Fruit fly (Drosophila melanogaster) whole organism, embryonic: ENCODE data around the gene CG43055.
A peak's percentile ranks its signal among the peaks of the same experiment; 100 is the strongest.

ENCODE experiments used
- Bgb ChIP-seq: fragments of 200-800 bp; sonication (Bioruptor generic); IDR thresholded peaks from 2 replicates; pipeline ENCODE4 v1.3.6; 2022; ENCODE audit warnings: missing biosample characterization, missing genetic modification characterization; ENCODE audit not compliant: partially characterized antibody
- CG1024 ChIP-seq: fragments of 200-800 bp; sonication (Bioruptor generic); IDR thresholded peaks from 2 replicates; pipeline ENCODE4 v1.3.6; 2022; ENCODE audit warnings: missing biosample characterization, missing genetic modification characterization
- CG10654 ChIP-seq: fragments of 200-800 bp; sonication (Bioruptor generic); optimal IDR thresholded peaks from 2 replicates; lab custom pipeline; 2016; ENCODE audit warnings: missing biosample characterization, missing genetic modification characterization
- CG12155 ChIP-seq: fragments of 200-800 bp; sonication (Bioruptor generic); optimal IDR thresholded peaks from 3 replicates; lab custom pipeline; 2016; ENCODE audit warnings: missing biosample characterization, missing genetic modification characterization
- CG13287 ChIP-seq: fragments of 200-800 bp; sonication (Bioruptor generic); IDR thresholded peaks from 2 replicates; pipeline ENCODE4 v1.3.6; 2022; ENCODE audit warnings: missing biosample characterization, missing genetic modification characterization; ENCODE audit not compliant: partially characterized antibody
- CG15514 ChIP-seq: fragments of 200-800 bp; sonication (Bioruptor generic); optimal IDR thresholded peaks from 3 replicates; lab custom pipeline; 2017; ENCODE audit warnings: missing biosample characterization, missing genetic modification characterization, mild to moderate bottlenecking, moderate library complexity, missing genetic modification reagents
- CG15601 ChIP-seq: fragments of 200-800 bp; sonication (Bioruptor generic); optimal IDR thresholded peaks from 3 replicates; lab custom pipeline; 2019; ENCODE audit warnings: missing biosample characterization, mild to moderate bottlenecking, missing genetic modification characterization, moderate library complexity
- CG1603 ChIP-seq: fragments of 200-800 bp; sonication (Bioruptor generic); optimal IDR thresholded peaks from 2 replicates; lab custom pipeline; 2019; ENCODE audit warnings: missing biosample characterization, mild to moderate bottlenecking, missing genetic modification characterization, moderate library complexity
- CG17385 ChIP-seq: fragments of 200-800 bp; sonication (Bioruptor generic); optimal IDR thresholded peaks from 3 replicates; lab custom pipeline; 2018; ENCODE audit warnings: missing biosample characterization, mild to moderate bottlenecking, missing genetic modification characterization
- CG17912 ChIP-seq: fragments of 200-800 bp; sonication (Bioruptor generic); optimal IDR thresholded peaks from 2 replicates; lab custom pipeline; 2018; ENCODE audit warnings: missing biosample characterization, mild to moderate bottlenecking, missing genetic modification characterization
- CG18262 ChIP-seq: fragments of 200-800 bp; optimal IDR thresholded peaks from 3 replicates; lab custom pipeline; 2019; ENCODE audit warnings: missing biosample characterization, mild to moderate bottlenecking, missing genetic modification characterization, moderate library complexity
- CG2712 ChIP-seq: fragments of 200-800 bp; optimal IDR thresholded peaks from 3 replicates; lab custom pipeline; 2019; ENCODE audit warnings: missing biosample characterization, mild to moderate bottlenecking, missing genetic modification characterization, moderate library complexity
- CG3995 ChIP-seq: fragments of 200-800 bp; sonication (Bioruptor generic); optimal IDR thresholded peaks from 3 replicates; lab custom pipeline; 2016; ENCODE audit warnings: missing biosample characterization, missing genetic modification characterization
- CG4328 ChIP-seq: fragments of 200-800 bp; sonication (Bioruptor generic); optimal IDR thresholded peaks from 3 replicates; lab custom pipeline; 2017; ENCODE audit warnings: missing biosample characterization, missing genetic modification reagents, missing genetic modification characterization
- CG7372 ChIP-seq: fragments of 200-800 bp; sonication (Bioruptor generic); IDR thresholded peaks from 2 replicates; pipeline ENCODE4 v1.3.6; 2022; ENCODE audit warnings: missing biosample characterization, missing genetic modification characterization
- CG8388 ChIP-seq: fragments of 200-800 bp; sonication (Bioruptor generic); optimal IDR thresholded peaks from 2 replicates; lab custom pipeline; 2019; ENCODE audit warnings: missing biosample characterization, mild to moderate bottlenecking, missing genetic modification characterization, moderate library complexity
- CG9797 ChIP-seq: fragments of 200-800 bp; sonication (Bioruptor generic); optimal IDR thresholded peaks from 3 replicates; lab custom pipeline; 2018; ENCODE audit warnings: missing biosample characterization, mild to moderate bottlenecking, missing genetic modification characterization
- Deaf1 ChIP-seq: fragments of 200-800 bp; optimal IDR thresholded peaks from 3 replicates; lab custom pipeline; 2019; ENCODE audit warnings: missing biosample characterization, mild to moderate bottlenecking, missing genetic modification characterization, moderate library complexity
- Dek ChIP-seq: fragments of 200-800 bp; sonication (Bioruptor generic); optimal IDR thresholded peaks from 3 replicates; lab custom pipeline; 2019; ENCODE audit warnings: missing biosample characterization, mild to moderate bottlenecking, missing genetic modification characterization, moderate library complexity
- Dfd ChIP-seq, 2 experiments: fragments of >200 bp; optimal IDR thresholded peaks; 2 replicates each; lab custom pipeline; 2017; ENCODE audit warnings: missing biosample characterization in 2 of 2, missing genetic modification characterization in 2 of 2
- E2f2 ChIP-seq: fragments of 200-800 bp; sonication (Bioruptor generic); IDR thresholded peaks from 2 replicates; pipeline ENCODE4 v1.3.6; 2022; ENCODE audit warnings: missing biosample characterization, missing genetic modification characterization
- Hey ChIP-seq: fragments of 200-800 bp; sonication (Bioruptor generic); optimal IDR thresholded peaks from 3 replicates; lab custom pipeline; 2018; ENCODE audit warnings: missing biosample characterization, mild to moderate bottlenecking, missing genetic modification characterization
- Hr3 ChIP-seq: fragments of 200-800 bp; sonication (Bioruptor generic); optimal IDR thresholded peaks from 3 replicates; lab custom pipeline; 2016; ENCODE audit warnings: missing biosample characterization, missing genetic modification characterization
- MTF-1 ChIP-seq: fragments of 200-800 bp; sonication (Bioruptor generic); optimal IDR thresholded peaks from 2 replicates; lab custom pipeline; 2018; ENCODE audit warnings: missing biosample characterization, mild to moderate bottlenecking, missing genetic modification characterization, borderline replicate concordance
- Max ChIP-seq: fragments of 200-800 bp; sonication (Bioruptor generic); optimal IDR thresholded peaks from 2 replicates; lab custom pipeline; 2016; ENCODE audit warnings: missing biosample characterization, mild to moderate bottlenecking, missing genetic modification characterization
- Med ChIP-seq: fragments of 200-800 bp; sonication (Bioruptor generic); peaks from one replicate; lab custom pipeline; 2016; ENCODE audit warnings: missing biosample characterization, missing genetic modification characterization, mild to moderate bottlenecking, inconsistent platforms, moderate library complexity
- Nf-YA ChIP-seq: fragments of 200-800 bp; sonication (Bioruptor generic); IDR thresholded peaks from 2 replicates; pipeline ENCODE4 v1.3.6; 2022; ENCODE audit warnings: missing biosample characterization, missing genetic modification characterization
- Six4 ChIP-seq: fragments of 200-800 bp; sonication (Bioruptor generic); optimal IDR thresholded peaks from 2 replicates; lab custom pipeline; 2016; ENCODE audit warnings: missing biosample characterization, missing genetic modification characterization
- Taf1 ChIP-seq: fragments of 200-800 bp; sonication (Bioruptor generic); IDR thresholded peaks from 2 replicates; pipeline ENCODE4 v1.3.6; 2022; ENCODE audit warnings: missing biosample characterization, missing genetic modification characterization
- YL-1 ChIP-seq: fragments of 200-800 bp; sonication (Bioruptor generic); optimal IDR thresholded peaks from 3 replicates; lab custom pipeline; 2017; ENCODE audit warnings: missing biosample characterization, mild to moderate bottlenecking, missing genetic modification characterization
- bowl ChIP-seq: fragments of 200-800 bp; sonication (Bioruptor generic); IDR thresholded peaks from 2 replicates; pipeline ENCODE4 v1.3.6; 2022; ENCODE audit warnings: missing biosample characterization, missing genetic modification characterization
- cato ChIP-seq: fragments of 200-800 bp; sonication (Bioruptor generic); optimal IDR thresholded peaks from 2 replicates; lab custom pipeline; 2016; ENCODE audit warnings: missing biosample characterization, missing genetic modification characterization, borderline replicate concordance
- da ChIP-seq: fragments of 200-800 bp; sonication (Bioruptor generic); optimal IDR thresholded peaks from 2 replicates; lab custom pipeline; 2016; ENCODE audit warnings: missing biosample characterization, missing genetic modification characterization
- dan ChIP-seq: fragments of 200-800 bp; sonication (Bioruptor generic); IDR thresholded peaks from 2 replicates; pipeline ENCODE4 v1.3.6; 2022; ENCODE audit warnings: missing biosample characterization, missing genetic modification characterization
- danr ChIP-seq: fragments of 200-800 bp; sonication (Bioruptor generic); IDR thresholded peaks from 2 replicates; pipeline ENCODE4 v1.3.6; 2022; ENCODE audit warnings: missing biosample characterization, missing genetic modification characterization
- exex ChIP-seq: fragments of 200-800 bp; sonication (Bioruptor generic); optimal IDR thresholded peaks from 4 replicates; lab custom pipeline; 2018; ENCODE audit warnings: missing biosample characterization, mild to moderate bottlenecking, missing genetic modification characterization, moderate library complexity
- hbn ChIP-seq: fragments of 200-800 bp; sonication (Bioruptor generic); IDR thresholded peaks from 2 replicates; pipeline ENCODE4 v1.3.6; 2022; ENCODE audit warnings: missing biosample characterization, missing genetic modification characterization; ENCODE audit not compliant: partially characterized antibody
- kah ChIP-seq: fragments of 200-800 bp; sonication (Bioruptor generic); optimal IDR thresholded peaks from 2 replicates; lab custom pipeline; 2018; ENCODE audit warnings: missing biosample characterization, mild to moderate bottlenecking, missing genetic modification characterization
- kay ChIP-seq: fragments of 200-800 bp; sonication (Bioruptor generic); optimal IDR thresholded peaks from 2 replicates; lab custom pipeline; 2016; ENCODE audit warnings: missing biosample characterization, missing genetic modification characterization
- nau ChIP-seq: fragments of 200-800 bp; sonication (Bioruptor generic); optimal IDR thresholded peaks from 3 replicates; lab custom pipeline; 2017; ENCODE audit warnings: missing biosample characterization, mild to moderate bottlenecking, missing genetic modification characterization, missing genetic modification reagents
- odd ChIP-seq: fragments of 200-800 bp; sonication (Bioruptor generic); optimal IDR thresholded peaks from 2 replicates; lab custom pipeline; 2017; ENCODE audit warnings: missing biosample characterization, mild to moderate bottlenecking, missing genetic modification characterization
- otp ChIP-seq: fragments of 200-800 bp; sonication (Bioruptor generic); IDR thresholded peaks from 3 replicates; pipeline ENCODE4, ENCODE4 v1.3.6; 2022; ENCODE audit warnings: missing biosample characterization, missing genetic modification characterization
- prd ChIP-seq, 3 experiments: fragments of >200 bp in 2 of 3; fragments of 200-800 bp in 1 of 3; sonication (Bioruptor generic) in 1 of 3; optimal IDR thresholded peaks in 2 of 3; IDR thresholded peaks in 1 of 3; 2 replicates in 2 of 3; 3 replicates in 1 of 3; pipeline versions ENCODE4 v1.3.6 to Lab custom; 2017 to 2022; ENCODE audit warnings: missing biosample characterization in 1 of 3, missing genetic modification characterization in 1 of 3
- sim ChIP-seq: fragments of 200-800 bp; sonication (Bioruptor generic); IDR thresholded peaks from 2 replicates; pipeline ENCODE4 v1.3.6; 2022; ENCODE audit warnings: missing biosample characterization, missing genetic modification characterization
- sna ChIP-seq: fragments of 200-800 bp; sonication (Bioruptor generic); IDR thresholded peaks from 2 replicates; pipeline ENCODE4 v1.3.6; 2022; ENCODE audit warnings: missing biosample characterization, missing genetic modification characterization; ENCODE audit not compliant: partially characterized antibody
- stc ChIP-seq: fragments of 200-800 bp; sonication (Bioruptor generic); IDR thresholded peaks from 2 replicates; pipeline ENCODE4 v1.3.6; 2022; ENCODE audit warnings: missing biosample characterization, missing genetic modification characterization
- unpg ChIP-seq: fragments of 200-800 bp; sonication (Bioruptor generic); optimal IDR thresholded peaks from 3 replicates; lab custom pipeline; 2018; ENCODE audit warnings: missing biosample characterization, mild to moderate bottlenecking, missing genetic modification characterization, moderate library complexity
- wor ChIP-seq: fragments of 200-800 bp; sonication (Bioruptor generic); IDR thresholded peaks from 2 replicates; pipeline ENCODE4 v1.3.6; 2022; ENCODE audit warnings: missing biosample characterization, missing genetic modification characterization

CG43055 gene

DNA sequence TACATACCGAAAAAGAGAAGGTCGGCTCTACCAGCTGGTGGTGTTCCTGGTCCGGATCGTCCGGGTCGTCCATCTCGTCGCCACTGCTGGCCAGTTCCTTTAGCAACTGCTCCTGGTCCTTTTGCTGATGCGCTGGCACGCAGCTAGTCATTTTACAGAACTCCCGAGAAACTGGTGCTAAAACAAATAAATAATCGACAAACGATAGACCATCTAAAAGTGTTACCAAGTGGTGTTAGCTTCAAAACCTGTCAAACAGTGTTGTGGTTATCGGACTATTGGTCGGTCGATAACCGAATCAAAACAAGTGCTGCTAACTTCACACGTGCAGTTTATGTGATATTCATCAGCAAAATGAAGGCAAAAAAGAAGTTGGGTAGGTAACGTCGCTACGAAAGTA lies 33.5 kb downstream of the CG43055 start, which contains the start of the genes morgue and Elp3 (continued):
- TF ChIP-seq sna (GFP tag; lab: Robert Waterston, UW) (peak; percentile 68), CG3995 (GFP tag; lab: Kevin White, UChicago) (no peak), CG1603 (tag; lab: Kevin White, UChicago) (peak; percentile 94), exex (no peak), CG13287 (GFP tag; lab: Robert Waterston, UW) (peak; percentile 78), danr (GFP tag; lab: Robert Waterston, UW) (no peak), Deaf1 (tag; lab: Kevin White, UChicago) (no peak), CG15514 (peak; percentile 51), otp (GFP tag; lab: Robert Waterston, UW) (no peak), YL-1 (GFP tag; lab: Kevin White, UChicago) (peak; percentile 89)

DNA sequence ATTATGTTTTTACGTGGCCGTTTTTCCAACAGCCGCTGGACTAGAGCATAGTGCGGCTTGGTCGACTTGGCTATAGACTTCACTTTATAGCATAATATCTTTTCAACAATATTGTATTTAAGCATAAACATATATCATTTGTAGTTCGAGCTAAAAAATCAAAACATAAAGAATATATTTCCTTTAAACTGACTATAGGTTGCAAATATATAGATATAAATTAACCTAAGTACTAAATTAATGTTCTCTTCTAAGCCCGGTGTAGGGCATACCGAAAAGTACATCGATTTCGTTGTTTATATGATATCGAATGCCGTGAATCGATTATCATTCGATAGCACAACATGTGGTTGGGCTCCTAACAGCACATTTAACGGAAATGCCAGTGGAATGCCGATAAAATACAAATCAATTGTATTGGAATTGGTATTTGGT lies 37.6 kb downstream of the CG43055 start, which contains the start of gene MFS18:
Gene MFS18, minus strand, starts transcription at position 54 of the 435 bp plus-strand sequence.
- TF ChIP-seq Six4 = peak; percentile 99
- peak; percentile 91 for TF ChIP-seq cato
- peak; percentile 96 for TF ChIP-seq CG8388 (GFP tag; lab: Kevin White, UChicago)
- TF ChIP-seq unpg (GFP tag; lab: Kevin White, UChicago) = peak; percentile 96
- TF ChIP-seq CG10654 (GFP tag; lab: Kevin White, UChicago) = peak; percentile 99
- TF ChIP-seq CG12155 = peak; percentile 94
- peak; percentile 88 for TF ChIP-seq E2f2 (GFP tag; lab: Robert Waterston, UW)
- peak; percentile 97 for TF ChIP-seq Med (GFP tag; lab: Kevin White, UChicago)
- TF ChIP-seq CG4328 = peak; percentile 91
- peak; percentile 99 for TF ChIP-seq wor
- TF ChIP-seq YL-1 (GFP tag; lab: Kevin White, UChicago) = peak; percentile 96
- peak; percentile 85 for TF ChIP-seq odd (GFP tag; lab: Kevin White, UChicago)
- peak; percentile 97 for TF ChIP-seq CG7372 (GFP tag; lab: Robert Waterston, UW)
- peak; percentile 46 for TF ChIP-seq hbn (GFP tag; lab: Robert Waterston, UW)
- peak; percentile 64 for TF ChIP-seq CG9797 (GFP tag; lab: Kevin White, UChicago)
- TF ChIP-seq CG18262 = peak; percentile 99
- peak; percentile 55 for TF ChIP-seq da (GFP tag; lab: Kevin White, UChicago)
- TF ChIP-seq Bgb = peak; percentile 86
- TF ChIP-seq stc (GFP tag; lab: Robert Waterston, UW) = peak; percentile 100
- TF ChIP-seq kah (GFP tag; lab: Kevin White, UChicago) = peak; percentile 92
- TF ChIP-seq kay (GFP tag; lab: Kevin White, UChicago) = peak; percentile 91
- TF ChIP-seq CG17385 (GFP tag; lab: Kevin White, UChicago) = peak; percentile 92
- TF ChIP-seq Nf-YA (GFP tag; lab: Robert Waterston, UW) = peak; percentile 98
- peak; percentile 96 for TF ChIP-seq CG1024 (GFP tag; lab: Robert Waterston, UW)
- peak; percentile 92 for TF ChIP-seq Dek (tag; lab: Kevin White, UChicago)
- peak; percentile 95 for TF ChIP-seq dan
- TF ChIP-seq CG17912 (GFP tag; lab: Kevin White, UChicago) = peak; percentile 34
- peak; percentile 91 for TF ChIP-seq CG15601 (tag; lab: Kevin White, UChicago)
- TF ChIP-seq prd (optimal IDR thresholded peaks at IDR 0.05; lab: Kevin White, UChicago) = no peak
- TF ChIP-seq prd (GFP tag; IDR thresholded peaks at IDR 0.05; lab: Robert Waterston, UW) = peak; percentile 100
- TF ChIP-seq CG2712 (tag; lab: Kevin White, UChicago) = peak; percentile 100
- no peak for TF ChIP-seq Hey (tag; lab: Kevin White, UChicago)
- peak; percentile 99 for TF ChIP-seq sim (GFP tag; lab: Robert Waterston, UW)
- TF ChIP-seq Taf1 = peak; percentile 96
- peak; percentile 98 for TF ChIP-seq Hr3 (GFP tag; lab: Kevin White, UChicago)
- TF ChIP-seq Max (GFP tag; lab: Kevin White, UChicago) = peak; percentile 99
- TF ChIP-seq nau (GFP tag; lab: Kevin White, UChicago) = no peak
- no peak for TF ChIP-seq Dfd (GFP tag; optimal IDR thresholded peaks at IDR 0.05; lab: Kevin White, UChicago)
- TF ChIP-seq bowl = peak; percentile 96
- peak; percentile 93 for TF ChIP-seq MTF-1 (GFP tag; lab: Kevin White, UChicago)
